Fruit fly (Drosophila melanogaster): ENCODE data around the gene CG15461.
"Not testable (repeated sequence)": the region's sequence is repeated elsewhere in the genome, so short reads cannot be mapped to it uniquely, and the experiment has no call there.

Gene CG15461

dm6 chrX:20485880-20486279 lies at the start of gene CG15461:
TSS of gene CG15461 (plus strand) at chrX:20486180.
- TF ChIP-seq insv (optimal IDR thresholded peaks at IDR 0.05) = no peak
- no peak for TF ChIP-seq Sin3A (optimal IDR thresholded peaks at IDR 0.05)
- no peak for TF ChIP-seq ttk (optimal IDR thresholded peaks at IDR 0.05)
- no peak for TF ChIP-seq Myc (optimal IDR thresholded peaks at IDR 0.05)
- TF ChIP-seq h (optimal IDR thresholded peaks at IDR 0.05) = no peak
- no peak for TF ChIP-seq psq (optimal IDR thresholded peaks at IDR 0.05)

- TF ChIP-seq psq (optimal IDR thresholded peaks at IDR 0.05) = no peak
- no peak for TF ChIP-seq Myc (optimal IDR thresholded peaks at IDR 0.05)
- no peak for TF ChIP-seq Sin3A (optimal IDR thresholded peaks at IDR 0.05)
- TF ChIP-seq ttk (optimal IDR thresholded peaks at IDR 0.05) = no peak
- TF ChIP-seq h (optimal IDR thresholded peaks at IDR 0.05) = no peak
- no peak for TF ChIP-seq insv (optimal IDR thresholded peaks at IDR 0.05)
Observed at dm6 chrX:20436866-20437265, 49.1 kb upstream of the CG15461 start.

dm6 chrX:20446071-20446470 lies 39.9 kb upstream of the CG15461 start, which contains the start of gene CG42578:
TSS of gene CG42578 (plus strand) at chrX:20446371.
- TF ChIP-seq psq, Myc, insv (optimal IDR thresholded peaks at IDR 0.05): not testable (repeated sequence)

- no peak for TF ChIP-seq psq (optimal IDR thresholded peaks at IDR 0.05)
- no peak for TF ChIP-seq h (optimal IDR thresholded peaks at IDR 0.05)
- TF ChIP-seq ttk (optimal IDR thresholded peaks at IDR 0.05) = no peak
- no peak for TF ChIP-seq Myc (optimal IDR thresholded peaks at IDR 0.05)
- TF ChIP-seq insv (optimal IDR thresholded peaks at IDR 0.05) = no peak
- no peak for TF ChIP-seq Sin3A (optimal IDR thresholded peaks at IDR 0.05)
Observed at dm6 chrX:20447865-20448584, 38.0 kb upstream of the CG15461 start.

- no peak for TF ChIP-seq Sin3A (optimal IDR thresholded peaks at IDR 0.05)
- TF ChIP-seq Myc (optimal IDR thresholded peaks at IDR 0.05) = no peak
- no peak for TF ChIP-seq h (optimal IDR thresholded peaks at IDR 0.05)
- no peak for TF ChIP-seq ttk (optimal IDR thresholded peaks at IDR 0.05)
- no peak for TF ChIP-seq psq (optimal IDR thresholded peaks at IDR 0.05)
Observed at dm6 chrX:20448828-20449427, 37.1 kb upstream of the CG15461 start, which contains the start of gene tbc. TSS of gene tbc (plus strand) at chrX:20449331.

dm6 chrX:20466382-20466928 lies 19.5 kb upstream of the CG15461 start:
- TF ChIP-seq h (optimal IDR thresholded peaks at IDR 0.05) = no peak
- no peak for TF ChIP-seq insv (optimal IDR thresholded peaks at IDR 0.05)
- no peak for TF ChIP-seq ttk (optimal IDR thresholded peaks at IDR 0.05)
- TF ChIP-seq Myc (optimal IDR thresholded peaks at IDR 0.05) = no peak
- TF ChIP-seq psq (optimal IDR thresholded peaks at IDR 0.05) = no peak

dm6 chrX:20467155-20467554 lies 18.8 kb upstream of the CG15461 start, which contains the start of gene GstT3:
TSS of gene GstT3 (plus strand) at chrX:20467455.
- TF ChIP-seq h (optimal IDR thresholded peaks at IDR 0.05) = no peak
- TF ChIP-seq ttk (optimal IDR thresholded peaks at IDR 0.05) = no peak
- TF ChIP-seq psq (optimal IDR thresholded peaks at IDR 0.05) = no peak
- no peak for TF ChIP-seq insv (optimal IDR thresholded peaks at IDR 0.05)
- TF ChIP-seq Sin3A (optimal IDR thresholded peaks at IDR 0.05) = no peak
- TF ChIP-seq Myc (optimal IDR thresholded peaks at IDR 0.05) = no peak

- TF ChIP-seq Myc (optimal IDR thresholded peaks at IDR 0.05) (no peak), psq (optimal IDR thresholded peaks at IDR 0.05) (no peak), insv (optimal IDR thresholded peaks at IDR 0.05) (no peak), h (optimal IDR thresholded peaks at IDR 0.05) (no peak), ttk (optimal IDR thresholded peaks at IDR 0.05) (no peak), Sin3A (optimal IDR thresholded peaks at IDR 0.05) (no peak)
Observed at dm6 chrX:20468192-20468591, 17.8 kb upstream of the CG15461 start.

dm6 chrX:20470701-20471100 lies 15.3 kb upstream of the CG15461 start:
- TF ChIP-seq ttk (optimal IDR thresholded peaks at IDR 0.05) (no peak), psq (optimal IDR thresholded peaks at IDR 0.05) (no peak), Myc (optimal IDR thresholded peaks at IDR 0.05) (no peak)

- no peak for TF ChIP-seq h (optimal IDR thresholded peaks at IDR 0.05)
- no peak for TF ChIP-seq ttk (optimal IDR thresholded peaks at IDR 0.05)
- TF ChIP-seq psq (optimal IDR thresholded peaks at IDR 0.05) = no peak
- no peak for TF ChIP-seq Myc (optimal IDR thresholded peaks at IDR 0.05)
- no peak for TF ChIP-seq Sin3A (optimal IDR thresholded peaks at IDR 0.05)
- TF ChIP-seq insv (optimal IDR thresholded peaks at IDR 0.05) = no peak
Observed at dm6 chrX:20478674-20479073, 7.3 kb upstream of the CG15461 start.

dm6 chrX:20480382-20480781 lies 5.6 kb upstream of the CG15461 start:
- TF ChIP-seq Sin3A (optimal IDR thresholded peaks at IDR 0.05) (no peak), Myc (optimal IDR thresholded peaks at IDR 0.05) (no peak), insv (optimal IDR thresholded peaks at IDR 0.05) (no peak), psq (optimal IDR thresholded peaks at IDR 0.05) (no peak), ttk (optimal IDR thresholded peaks at IDR 0.05) (no peak), h (optimal IDR thresholded peaks at IDR 0.05) (no peak)

- no peak for TF ChIP-seq ttk (optimal IDR thresholded peaks at IDR 0.05)
Observed at dm6 chrX:20481404-20481803, 4.6 kb upstream of the CG15461 start.

All from Kc167 (cell line).